Worm (Caenorhabditis elegans) whole organism, L1 larva: ENCODE measurements around the gene R151.8.

ENCODE experiments used
- C04F5.9 ChIP-seq: sonication (generic microtip); optimal IDR thresholded peaks from 2 replicates; lab custom pipeline; 2016; ENCODE audit warnings: missing genetic modification characterization, missing compliant biosample characterization
- C34B4.2 ChIP-seq: sonication (generic microtip); optimal IDR thresholded peaks from 2 replicates; lab custom pipeline; 2017; ENCODE audit warnings: mild to moderate bottlenecking, missing genetic modification characterization, missing compliant biosample characterization
- Y116A8C.19 ChIP-seq: sonication (generic microtip); optimal IDR thresholded peaks from 2 replicates; lab custom pipeline; 2016; ENCODE audit warnings: missing compliant biosample characterization, missing genetic modification characterization, borderline replicate concordance
- aly-2 ChIP-seq: fragments of 150-350 bp; optimal IDR thresholded peaks from 2 replicates; lab custom pipeline; 2014; ENCODE audit warnings: missing biosample characterization, missing genetic modification characterization
- ama-1 ChIP-seq: fragments of 150-350 bp; optimal IDR thresholded peaks from 2 replicates; lab custom pipeline; 2014
- ceh-8 ChIP-seq: fragments of 200-800 bp; sonication (Bioruptor generic); optimal IDR thresholded peaks from 2 replicates; lab custom pipeline; 2018; ENCODE audit warnings: mild to moderate bottlenecking, missing genetic modification characterization, moderate library complexity, missing compliant biosample characterization
- ceh-82 ChIP-seq, 3 experiments: fragments of 150-350 bp in 1 of 3; sonication (generic microtip) in 2 of 3; optimal IDR thresholded peaks; 2 replicates each; lab custom pipeline; 2014 to 2017; ENCODE audit warnings: missing biosample characterization in 3 of 3, missing genetic modification characterization in 3 of 3
- ceh-88 ChIP-seq: fragments of 200-800 bp; sonication (Bioruptor generic); IDR thresholded peaks from 2 replicates; pipeline ENCODE4 v1.3.6; 2022; ENCODE audit warnings: missing genetic modification characterization, missing compliant biosample characterization
- ceh-90 ChIP-seq: sonication (generic microtip); optimal IDR thresholded peaks from 2 replicates; lab custom pipeline; 2016; ENCODE audit warnings: missing genetic modification characterization, missing compliant biosample characterization
- ces-1 ChIP-seq: fragments of 150-350 bp; optimal IDR thresholded peaks from 2 replicates; lab custom pipeline; 2014; ENCODE audit warnings: missing biosample characterization, missing genetic modification reagents, missing genetic modification characterization
- dpl-1 ChIP-seq, 3 experiments: fragments of 150-350 bp in 2 of 3; sonication (generic microtip) in 1 of 3; optimal IDR thresholded peaks; 2 replicates each; lab custom pipeline; 2014 to 2017; ENCODE audit warnings: missing biosample characterization in 3 of 3, missing genetic modification characterization in 3 of 3, missing genetic modification reagents in 3 of 3
- efl-1 ChIP-seq, 4 experiments: fragments of 150-350 bp; optimal IDR thresholded peaks in 3 of 4; peaks in 1 of 4; 1 replicate in 1 of 4; 2 replicates in 3 of 4; lab custom pipeline; 2014; ENCODE audit warnings: missing biosample characterization in 2 of 4, missing genetic modification characterization in 2 of 4, missing genetic modification reagents in 2 of 4
- efl-3 ChIP-seq: fragments of 200-800 bp; sonication (Bioruptor generic); optimal IDR thresholded peaks from 2 replicates; lab custom pipeline; 2018; ENCODE audit warnings: mild to moderate bottlenecking, missing genetic modification characterization, missing compliant biosample characterization
- egl-13 ChIP-seq: sonication (generic microtip); optimal IDR thresholded peaks from 2 replicates; lab custom pipeline; 2016; ENCODE audit warnings: missing genotype, missing genetic modification reagents, missing genetic modification characterization, missing compliant biosample characterization
- egl-27 ChIP-seq, 2 experiments: fragments of 150-350 bp in 1 of 2; sonication (generic microtip); optimal IDR thresholded peaks; 3 replicates each; lab custom pipeline; 2017 to 2018; ENCODE audit warnings: missing biosample characterization in 2 of 2, missing genetic modification characterization in 2 of 2, missing genetic modification reagents in 2 of 2
- elt-2 ChIP-seq: sonication (generic microtip); optimal IDR thresholded peaks from 2 replicates; lab custom pipeline; 2016; ENCODE audit warnings: missing genetic modification characterization, mild to moderate bottlenecking, inconsistent platforms, missing compliant biosample characterization, missing genetic modification reagents
- elt-3 ChIP-seq, 6 experiments: fragments of 150-350 bp in 1 of 6; sonication (generic microtip); optimal IDR thresholded peaks; 2 replicates each; lab custom pipeline; 2017 to 2018; ENCODE audit warnings: missing biosample characterization in 6 of 6, missing genetic modification characterization in 6 of 6, inconsistent platforms in 1 of 6
- fkh-10 ChIP-seq: sonication (generic microtip); optimal IDR thresholded peaks from 2 replicates; lab custom pipeline; 2017; ENCODE audit warnings: missing biosample characterization, missing genetic modification reagents, missing genetic modification characterization
- fkh-8 ChIP-seq: sonication (generic microtip); optimal IDR thresholded peaks from 2 replicates; lab custom pipeline; 2016; ENCODE audit warnings: mild to moderate bottlenecking, missing genetic modification characterization, missing compliant biosample characterization
- grh-1 ChIP-seq: fragments of 200-800 bp; sonication (Bioruptor generic); IDR thresholded peaks from 2 replicates; pipeline ENCODE4 v1.3.6; 2022; ENCODE audit warnings: missing genetic modification reagents, missing genetic modification characterization, missing compliant biosample characterization
- hlh-17 ChIP-seq: fragments of 200-800 bp; sonication (Bioruptor generic); optimal IDR thresholded peaks from 2 replicates; lab custom pipeline; 2018; ENCODE audit warnings: missing genetic modification characterization, mild to moderate bottlenecking, missing compliant biosample characterization, moderate library complexity, borderline replicate concordance
- hpl-2 ChIP-seq: fragments of 150-350 bp; optimal IDR thresholded peaks from 2 replicates; lab custom pipeline; 2014; ENCODE audit warnings: missing biosample characterization, missing genetic modification reagents, missing genetic modification characterization
- jun-1 ChIP-seq: fragments of 150-350 bp; optimal IDR thresholded peaks from 2 replicates; lab custom pipeline; 2014; ENCODE audit warnings: missing biosample characterization, missing genetic modification reagents, missing genetic modification characterization
- lin-14 ChIP-seq: fragments of 200-800 bp; sonication (Bioruptor generic); optimal IDR thresholded peaks from 2 replicates; lab custom pipeline; 2018; ENCODE audit warnings: mild to moderate bottlenecking, missing genetic modification characterization, moderate library complexity, missing compliant biosample characterization
- lin-15B ChIP-seq: fragments of 150-350 bp; sonication (generic microtip); optimal IDR thresholded peaks from 3 replicates; lab custom pipeline; 2014; ENCODE audit warnings: missing biosample characterization, missing genetic modification characterization
- lin-35 ChIP-seq, 2 experiments: fragments of 150-350 bp; optimal IDR thresholded peaks; 2 replicates each; lab custom pipeline; 2014; ENCODE audit warnings: missing biosample characterization in 2 of 2, missing genetic modification characterization in 2 of 2, missing genetic modification reagents in 2 of 2
- lin-39 ChIP-seq: fragments of 150-350 bp; optimal IDR thresholded peaks from 2 replicates; lab custom pipeline; 2014; ENCODE audit warnings: missing biosample characterization, missing genetic modification reagents, missing genetic modification characterization
- lsy-2 ChIP-seq, 2 experiments: fragments of 150-350 bp; optimal IDR thresholded peaks; 2 replicates each; lab custom pipeline; 2014; ENCODE audit warnings: missing biosample characterization in 2 of 2, missing genetic modification characterization in 2 of 2
- mdl-1 ChIP-seq, 2 experiments: fragments of 150-350 bp; optimal IDR thresholded peaks; 2 replicates each; lab custom pipeline; 2014 to 2017; ENCODE audit warnings: missing biosample characterization in 2 of 2, missing genetic modification characterization in 2 of 2, inconsistent platforms in 1 of 2
- mef-2 ChIP-seq: fragments of 150-350 bp; optimal IDR thresholded peaks from 2 replicates; lab custom pipeline; 2014; ENCODE audit warnings: missing biosample characterization, missing genetic modification characterization
- nhr-12 ChIP-seq: sonication (generic microtip); optimal IDR thresholded peaks from 2 replicates; lab custom pipeline; 2017; ENCODE audit warnings: missing biosample characterization, missing genetic modification characterization
- nhr-20 ChIP-seq: sonication (generic microtip); optimal IDR thresholded peaks from 2 replicates; lab custom pipeline; 2016; ENCODE audit warnings: mild to moderate bottlenecking, missing genetic modification characterization, missing compliant biosample characterization
- nhr-237 ChIP-seq: fragments of 150-350 bp; optimal IDR thresholded peaks from 2 replicates; lab custom pipeline; 2014; ENCODE audit warnings: missing biosample characterization, missing genetic modification characterization
- nhr-47 ChIP-seq: sonication (generic microtip); optimal IDR thresholded peaks from 2 replicates; lab custom pipeline; 2016; ENCODE audit warnings: mild to moderate bottlenecking, missing genetic modification characterization, moderate library complexity, missing compliant biosample characterization
- nhr-77 ChIP-seq: fragments of 150-350 bp; optimal IDR thresholded peaks from 2 replicates; lab custom pipeline; 2014; ENCODE audit warnings: missing biosample characterization, missing genetic modification characterization
- nhr-90 ChIP-seq: sonication (generic microtip); optimal IDR thresholded peaks from 2 replicates; lab custom pipeline; 2016; ENCODE audit warnings: mild to moderate bottlenecking, missing genetic modification characterization, missing compliant biosample characterization; ENCODE audit not compliant: poor library complexity
- pag-3 ChIP-seq: sonication (generic microtip); optimal IDR thresholded peaks from 2 replicates; lab custom pipeline; 2017; ENCODE audit warnings: missing genetic modification characterization, mild to moderate bottlenecking, missing compliant biosample characterization, antibody characterized with exemption, borderline replicate concordance; ENCODE audit not compliant: insufficient read depth
- pax-3 ChIP-seq: fragments of 200-800 bp; sonication (Bioruptor generic); optimal IDR thresholded peaks from 2 replicates; lab custom pipeline; 2018; ENCODE audit warnings: mild to moderate bottlenecking, missing genetic modification characterization, moderate library complexity, missing compliant biosample characterization
- rnt-1 ChIP-seq: sonication (generic microtip); optimal IDR thresholded peaks from 2 replicates; lab custom pipeline; 2016; ENCODE audit warnings: mild to moderate bottlenecking, missing genetic modification characterization, moderate library complexity, missing compliant biosample characterization
- snu-23 ChIP-seq: sonication (generic microtip); optimal IDR thresholded peaks from 2 replicates; lab custom pipeline; 2016; ENCODE audit warnings: missing genetic modification characterization, missing compliant biosample characterization
- sox-4 ChIP-seq: sonication (generic microtip); optimal IDR thresholded peaks from 2 replicates; lab custom pipeline; 2016; ENCODE audit warnings: missing genetic modification characterization, missing compliant biosample characterization
- sup-37 ChIP-seq: fragments of 200-800 bp; sonication (Bioruptor generic); optimal IDR thresholded peaks from 2 replicates; lab custom pipeline; 2018; ENCODE audit warnings: mild to moderate bottlenecking, missing genetic modification characterization, missing compliant biosample characterization
- tbx-2 ChIP-seq: sonication (generic microtip); optimal IDR thresholded peaks from 2 replicates; lab custom pipeline; 2016; ENCODE audit warnings: missing genetic modification characterization, missing compliant biosample characterization
- tlp-1 ChIP-seq: fragments of 150-350 bp; optimal IDR thresholded peaks from 2 replicates; lab custom pipeline; 2014; ENCODE audit warnings: missing biosample characterization, missing genetic modification characterization
- unc-30 ChIP-seq: sonication (generic microtip); optimal IDR thresholded peaks from 2 replicates; lab custom pipeline; 2017; ENCODE audit warnings: missing biosample characterization, missing genetic modification characterization
- unc-62 ChIP-seq: fragments of 150-350 bp; optimal IDR thresholded peaks from 2 replicates; lab custom pipeline; 2014; ENCODE audit warnings: missing biosample characterization, missing genetic modification reagents, missing genetic modification characterization
- zag-1 ChIP-seq: fragments of 150-350 bp; optimal IDR thresholded peaks from 2 replicates; lab custom pipeline; 2014; ENCODE audit warnings: missing biosample characterization, missing genetic modification characterization
- zip-4 ChIP-seq: fragments of 200-800 bp; sonication (Bioruptor generic); optimal IDR thresholded peaks from 2 replicates; lab custom pipeline; 2018; ENCODE audit warnings: mild to moderate bottlenecking, missing genetic modification characterization, moderate library complexity, missing compliant biosample characterization
- ztf-11 ChIP-seq, 2 experiments: sonication (generic microtip); optimal IDR thresholded peaks; 2 replicates each; lab custom pipeline; 2016 to 2017; ENCODE audit warnings: missing genetic modification characterization in 2 of 2, missing biosample characterization in 1 of 2, missing compliant biosample characterization in 1 of 2

R151.8 gene

DNA sequence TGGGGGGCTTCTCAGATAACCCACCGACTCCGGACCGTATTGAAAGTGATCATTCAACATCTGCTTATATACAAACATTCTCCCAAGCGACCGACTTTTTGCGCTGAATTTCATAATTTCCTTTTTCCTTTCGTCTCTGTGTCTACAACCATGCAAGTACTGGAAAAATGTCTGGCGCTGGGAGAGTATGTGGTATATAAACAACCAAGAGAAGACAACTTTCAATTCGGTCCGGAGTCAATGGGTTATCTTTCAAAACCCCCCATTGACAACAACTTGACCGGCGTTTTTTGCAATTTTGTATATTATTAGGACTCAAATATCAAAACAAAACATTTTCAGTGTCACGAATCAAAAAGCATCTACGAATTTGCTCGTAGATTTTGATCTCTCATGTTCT lies 48.9 kb upstream of the R151.8 start (continued):
- TF ChIP-seq efl-1 (optimal IDR thresholded peaks at IDR 0.05; lab: Kevin White, UChicago) (peak; percentile 39 to 71), efl-1 (GFP tag; optimal IDR thresholded peaks at IDR 0.05 in 1 of 2; lab: Kevin White, UChicago) (peak; percentile 62 to 98), unc-30 (tag; lab: Kevin White, UChicago) (no peak), ama-1 (no peak), mdl-1 (tag; optimal IDR thresholded peaks at IDR 0.05; lab: Kevin White, UChicago) (peak in 1 of 2 experiments; percentile 37), zip-4 (GFP tag; lab: Kevin White, UChicago) (peak; percentile 54), tlp-1 (no peak), aly-2 (tag; lab: Kevin White, UChicago) (no peak), ceh-8 (GFP tag; lab: Kevin White, UChicago) (peak; percentile 7), ceh-90 (no peak), nhr-77 (tag; lab: Kevin White, UChicago) (no peak), lin-15B (tag; lab: Kevin White, UChicago) (no peak), mef-2 (tag; lab: Kevin White, UChicago) (no peak), nhr-90 (peak; percentile 48), hlh-17 (GFP tag; lab: Kevin White, UChicago) (no peak), fkh-8 (peak; percentile 65), egl-27 (tag; optimal IDR thresholded peaks at IDR 0.05; lab: Kevin White, UChicago) (no peak), jun-1 (peak; percentile 77), lsy-2 (tag; optimal IDR thresholded peaks at IDR 0.05; lab: Kevin White, UChicago) (peak; percentile 49 to 85), egl-13 (tag; lab: Kevin White, UChicago) (no peak), grh-1 (GFP tag; lab: Robert Waterston, UW) (no peak), Y116A8C.19 (tag; lab: Kevin White, UChicago) (no peak), nhr-12 (tag; lab: Kevin White, UChicago) (no peak), snu-23 (GFP tag; lab: Kevin White, UChicago) (peak; percentile 57), ces-1 (GFP tag; lab: Kevin White, UChicago) (no peak), elt-3 (tag; optimal IDR thresholded peaks at IDR 0.05; lab: Kevin White, UChicago) (no peak), nhr-47 (tag; lab: Kevin White, UChicago) (peak; percentile 74), lin-35 (GFP tag; optimal IDR thresholded peaks at IDR 0.05; lab: Kevin White, UChicago) (peak; percentile 13 to 73), ztf-11 (tag; optimal IDR thresholded peaks at IDR 0.05; lab: Kevin White, UChicago) (no peak)

ce11 chrIII:7277228-7277627 lies 47.6 kb upstream of the R151.8 start, which contains the start of the genes spot-1 and B0361.11:
Gene spot-1, minus strand, starts transcription at chrIII:7277274.
Gene B0361.11, plus strand, starts transcription at chrIII:7277599.
- TF ChIP-seq nhr-237 (tag; lab: Kevin White, UChicago) (no peak), fkh-10 (GFP tag; lab: Kevin White, UChicago) (no peak), nhr-47 (tag; lab: Kevin White, UChicago) (peak; percentile 77), sup-37 (GFP tag; lab: Kevin White, UChicago) (no peak), elt-2 (tag; lab: Kevin White, UChicago) (peak; percentile 19), egl-27 (tag; optimal IDR thresholded peaks at IDR 0.05; lab: Kevin White, UChicago) (no peak), C34B4.2 (tag; lab: Kevin White, UChicago) (no peak), lin-14 (peak; percentile 62), hpl-2 (no peak), pag-3 (tag; lab: Kevin White, UChicago) (no peak), efl-3 (GFP tag; lab: Kevin White, UChicago) (no peak), efl-1 (optimal IDR thresholded peaks at IDR 0.05; lab: Kevin White, UChicago) (peak; percentile 79 to 97), efl-1 (GFP tag; optimal IDR thresholded peaks at IDR 0.05 in 1 of 2; lab: Kevin White, UChicago) (peak; percentile 97 to 100), zag-1 (no peak), tbx-2 (tag; lab: Kevin White, UChicago) (peak; percentile 69), grh-1 (GFP tag; lab: Robert Waterston, UW) (peak; percentile 43), lin-39 (tag; lab: Kevin White, UChicago) (peak; percentile 27), pax-3 (tag; lab: Kevin White, UChicago) (no peak), ceh-88 (GFP tag; lab: Robert Waterston, UW) (no peak), mdl-1 (tag; optimal IDR thresholded peaks at IDR 0.05; lab: Kevin White, UChicago) (peak in 1 of 2 experiments; percentile 11), unc-62 (GFP tag; lab: Kevin White, UChicago) (no peak), nhr-20 (tag; lab: Kevin White, UChicago) (peak; percentile 70), ceh-8 (GFP tag; lab: Kevin White, UChicago) (no peak), dpl-1 (GFP tag; optimal IDR thresholded peaks at IDR 0.05; lab: Kevin White, UChicago) (peak; percentile 93 to 97 (median 97)), ceh-90 (no peak), sox-4 (tag; lab: Kevin White, UChicago) (peak; percentile 0), rnt-1 (tag; lab: Kevin White, UChicago) (peak; percentile 76), ceh-82 (tag; optimal IDR thresholded peaks at IDR 0.05; lab: Kevin White, UChicago) (peak; percentile 23 to 58 (median 50)), C04F5.9 (tag; lab: Kevin White, UChicago) (peak; percentile 31)
